Fruit fly (Drosophila melanogaster) whole organism, adult: ENCODE data around the gene CG43072.

Experiments used
- CG11617 ChIP-seq: fragments of 200-800 bp; sonication (Bioruptor generic); optimal IDR thresholded peaks from 2 replicates; lab custom pipeline; 2017; ENCODE audit warnings: mild to moderate bottlenecking, missing biosample characterization, missing genetic modification reagents, missing genetic modification characterization
- CG12768 ChIP-seq: fragments of 200-800 bp; sonication (Bioruptor generic); optimal IDR thresholded peaks from 2 replicates; lab custom pipeline; 2017; ENCODE audit warnings: missing biosample characterization, missing genetic modification characterization, mild to moderate bottlenecking, moderate library complexity, missing genetic modification reagents
- CG14711 ChIP-seq: fragments of 200-800 bp; sonication (Bioruptor generic); optimal IDR thresholded peaks from 2 replicates; lab custom pipeline; 2018; ENCODE audit warnings: missing biosample characterization, mild to moderate bottlenecking, missing genetic modification characterization, moderate library complexity
- CG1620 ChIP-seq: fragments of 200-800 bp; sonication (Bioruptor generic); optimal IDR thresholded peaks from 2 replicates; lab custom pipeline; 2016; ENCODE audit warnings: missing biosample characterization, missing genetic modification characterization
- CG33017 ChIP-seq: fragments of 200-800 bp; sonication (Bioruptor generic); optimal IDR thresholded peaks from 2 replicates; lab custom pipeline; 2018; ENCODE audit warnings: missing biosample characterization, mild to moderate bottlenecking, missing genetic modification characterization, moderate library complexity
- CG5204 ChIP-seq: fragments of 200-800 bp; sonication (Bioruptor generic); optimal IDR thresholded peaks from 2 replicates; lab custom pipeline; 2016; ENCODE audit warnings: missing biosample characterization, missing genetic modification characterization
- CG7045 ChIP-seq: fragments of 200-800 bp; sonication (Bioruptor generic); optimal IDR thresholded peaks from 2 replicates; lab custom pipeline; 2017; ENCODE audit warnings: missing biosample characterization, mild to moderate bottlenecking, missing genetic modification characterization
- CG7101 ChIP-seq: fragments of 200-800 bp; sonication (Bioruptor generic); optimal IDR thresholded peaks from 2 replicates; lab custom pipeline; 2018; ENCODE audit warnings: missing biosample characterization, mild to moderate bottlenecking, missing genetic modification characterization, moderate library complexity
- Clk ChIP-seq: fragments of 200-800 bp; sonication (Bioruptor generic); optimal IDR thresholded peaks from 2 replicates; lab custom pipeline; 2017; ENCODE audit warnings: missing biosample characterization, missing genetic modification characterization
- Crg-1 ChIP-seq: fragments of 200-800 bp; sonication (Bioruptor generic); optimal IDR thresholded peaks from 2 replicates; lab custom pipeline; 2016; ENCODE audit warnings: missing biosample characterization, missing genetic modification characterization
- Hr96 ChIP-seq: fragments of 200-800 bp; sonication (Bioruptor generic); optimal IDR thresholded peaks from 2 replicates; lab custom pipeline; 2016; ENCODE audit warnings: missing biosample characterization, missing genetic modification characterization
- Mnt ChIP-seq: fragments of 200-800 bp; sonication (Bioruptor generic); optimal IDR thresholded peaks from 2 replicates; lab custom pipeline; 2016; ENCODE audit warnings: missing biosample characterization, mild to moderate bottlenecking, missing genetic modification characterization
- bab1 ChIP-seq: fragments of 200-800 bp; sonication (Bioruptor generic); optimal IDR thresholded peaks from 3 replicates; lab custom pipeline; 2019; ENCODE audit warnings: missing biosample characterization, mild to moderate bottlenecking, missing genetic modification characterization, moderate library complexity
- cic ChIP-seq: fragments of 200-800 bp; sonication (Bioruptor generic); optimal IDR thresholded peaks from 2 replicates; lab custom pipeline; 2017; ENCODE audit warnings: missing biosample characterization, mild to moderate bottlenecking, missing genetic modification characterization, moderate library complexity
- cnc ChIP-seq, 2 experiments: fragments of >200 bp; optimal IDR thresholded peaks; 2 replicates each; lab custom pipeline; 2017
- kay ChIP-seq: fragments of 200-800 bp; sonication (Bioruptor generic); peaks from one replicate; lab custom pipeline; 2016; ENCODE audit warnings: missing biosample characterization, missing genetic modification characterization, borderline replicate concordance
- ovo ChIP-seq: fragments of 200-800 bp; sonication (Bioruptor generic); optimal IDR thresholded peaks from 2 replicates; lab custom pipeline; 2016; ENCODE audit warnings: missing biosample characterization, missing genetic modification characterization
- pad ChIP-seq: fragments of 200-800 bp; sonication (Bioruptor generic); optimal IDR thresholded peaks from 3 replicates; lab custom pipeline; 2017; ENCODE audit warnings: missing biosample characterization, missing genetic modification characterization, mild to moderate bottlenecking, moderate library complexity, missing genetic modification reagents
- tj ChIP-seq: fragments of 200-800 bp; sonication (Bioruptor generic); optimal IDR thresholded peaks from 3 replicates; lab custom pipeline; 2017; ENCODE audit warnings: missing biosample characterization, mild to moderate bottlenecking, missing genetic modification characterization, moderate library complexity
- toe ChIP-seq: fragments of 200-800 bp; sonication (Bioruptor generic); optimal IDR thresholded peaks from 2 replicates; lab custom pipeline; 2016; ENCODE audit warnings: missing biosample characterization, missing genetic modification characterization

CG43072 gene

dm6 chr3L:21040831-21041230 lies 24.8 kb upstream of the CG43072 start:
- TF ChIP-seq Hr96 (GFP tag; lab: Kevin White, UChicago) (no peak), CG7101 (tag; lab: Kevin White, UChicago) (no peak), Clk (GFP tag; lab: Kevin White, UChicago) (no peak), CG1620 (GFP tag; lab: Kevin White, UChicago) (no peak), CG5204 (GFP tag; lab: Kevin White, UChicago) (no peak), CG11617 (GFP tag; lab: Kevin White, UChicago) (no peak), CG33017 (tag; lab: Kevin White, UChicago) (no peak), CG14711 (tag; lab: Kevin White, UChicago) (no peak), cnc (optimal IDR thresholded peaks at IDR 0.05; lab: Kevin White, UChicago) (no peak), tj (GFP tag; lab: Kevin White, UChicago) (no peak), Crg-1 (no peak), cic (GFP tag; lab: Kevin White, UChicago) (no peak), ovo (GFP tag; lab: Kevin White, UChicago) (no peak)

dm6 chr3L:21041952-21042933 lies 23.4 kb upstream of the CG43072 start:
- TF ChIP-seq ovo (GFP tag; lab: Kevin White, UChicago) (no peak), CG7045 (GFP tag; lab: Kevin White, UChicago) (peak; percentile 34)

dm6 chr3L:21043435-21043834 lies 22.2 kb upstream of the CG43072 start:
- no peak for TF ChIP-seq kay (GFP tag; lab: Kevin White, UChicago)
- TF ChIP-seq CG7101 (tag; lab: Kevin White, UChicago) = no peak
- TF ChIP-seq pad (GFP tag; lab: Kevin White, UChicago) = no peak
- TF ChIP-seq ovo (GFP tag; lab: Kevin White, UChicago) = no peak
- no peak for TF ChIP-seq CG5204 (GFP tag; lab: Kevin White, UChicago)
- TF ChIP-seq CG11617 (GFP tag; lab: Kevin White, UChicago) = no peak
- TF ChIP-seq Clk (GFP tag; lab: Kevin White, UChicago) = no peak
- TF ChIP-seq Mnt (GFP tag; lab: Kevin White, UChicago) = no peak
- TF ChIP-seq CG33017 (tag; lab: Kevin White, UChicago) = no peak
- no peak for TF ChIP-seq CG7045 (GFP tag; lab: Kevin White, UChicago)
- no peak for TF ChIP-seq bab1 (GFP tag; lab: Kevin White, UChicago)
- TF ChIP-seq cnc (optimal IDR thresholded peaks at IDR 0.05; lab: Kevin White, UChicago) = no peak
- TF ChIP-seq tj (GFP tag; lab: Kevin White, UChicago) = no peak
- no peak for TF ChIP-seq cic (GFP tag; lab: Kevin White, UChicago)
- TF ChIP-seq toe (GFP tag; lab: Kevin White, UChicago) = no peak
- TF ChIP-seq CG12768 (GFP tag; lab: Kevin White, UChicago) = no peak
- TF ChIP-seq CG1620 (GFP tag; lab: Kevin White, UChicago) = no peak
- TF ChIP-seq CG14711 (tag; lab: Kevin White, UChicago) = no peak
- no peak for TF ChIP-seq Crg-1

- TF ChIP-seq CG7101 (tag; lab: Kevin White, UChicago) = no peak
- TF ChIP-seq kay (GFP tag; lab: Kevin White, UChicago) = no peak
- TF ChIP-seq CG5204 (GFP tag; lab: Kevin White, UChicago) = no peak
- TF ChIP-seq CG11617 (GFP tag; lab: Kevin White, UChicago) = no peak
- TF ChIP-seq ovo (GFP tag; lab: Kevin White, UChicago) = no peak
- TF ChIP-seq CG7045 (GFP tag; lab: Kevin White, UChicago) = no peak
- no peak for TF ChIP-seq bab1 (GFP tag; lab: Kevin White, UChicago)
- TF ChIP-seq cic (GFP tag; lab: Kevin White, UChicago) = no peak
- TF ChIP-seq CG33017 (tag; lab: Kevin White, UChicago) = no peak
- TF ChIP-seq Crg-1 = no peak
- TF ChIP-seq toe (GFP tag; lab: Kevin White, UChicago) = no peak
- TF ChIP-seq CG12768 (GFP tag; lab: Kevin White, UChicago) = no peak
- TF ChIP-seq CG1620 (GFP tag; lab: Kevin White, UChicago) = no peak
- TF ChIP-seq tj (GFP tag; lab: Kevin White, UChicago) = no peak
- TF ChIP-seq CG14711 (tag; lab: Kevin White, UChicago) = no peak
- no peak for TF ChIP-seq Mnt (GFP tag; lab: Kevin White, UChicago)
- TF ChIP-seq pad (GFP tag; lab: Kevin White, UChicago) = no peak
- no peak for TF ChIP-seq Hr96 (GFP tag; lab: Kevin White, UChicago)
- TF ChIP-seq cnc (optimal IDR thresholded peaks at IDR 0.05; lab: Kevin White, UChicago) = no peak
- no peak for TF ChIP-seq Clk (GFP tag; lab: Kevin White, UChicago)
These were observed 21.6 kb upstream of the CG43072 start for dm6 chr3L:21043894-21044682.

- no peak for TF ChIP-seq Crg-1
- TF ChIP-seq CG12768 (GFP tag; lab: Kevin White, UChicago) = no peak
- TF ChIP-seq tj (GFP tag; lab: Kevin White, UChicago) = no peak
- TF ChIP-seq kay (GFP tag; lab: Kevin White, UChicago) = no peak
- no peak for TF ChIP-seq Hr96 (GFP tag; lab: Kevin White, UChicago)
- TF ChIP-seq CG11617 (GFP tag; lab: Kevin White, UChicago) = no peak
- TF ChIP-seq CG7045 (GFP tag; lab: Kevin White, UChicago) = no peak
- TF ChIP-seq Mnt (GFP tag; lab: Kevin White, UChicago) = no peak
- TF ChIP-seq cic (GFP tag; lab: Kevin White, UChicago) = no peak
- no peak for TF ChIP-seq CG5204 (GFP tag; lab: Kevin White, UChicago)
- no peak for TF ChIP-seq CG1620 (GFP tag; lab: Kevin White, UChicago)
- no peak for TF ChIP-seq CG7101 (tag; lab: Kevin White, UChicago)
- no peak for TF ChIP-seq bab1 (GFP tag; lab: Kevin White, UChicago)
- TF ChIP-seq CG14711 (tag; lab: Kevin White, UChicago) = no peak
- TF ChIP-seq Clk (GFP tag; lab: Kevin White, UChicago) = no peak
- TF ChIP-seq pad (GFP tag; lab: Kevin White, UChicago) = no peak
- TF ChIP-seq cnc (optimal IDR thresholded peaks at IDR 0.05; lab: Kevin White, UChicago) = no peak
- TF ChIP-seq CG33017 (tag; lab: Kevin White, UChicago) = no peak
These were observed 20.9 kb upstream of the CG43072 start for dm6 chr3L:21044721-21045120.
